Fruit fly (Drosophila melanogaster): ENCODE results near the gene CG17855.

dm6 chr2L:9569131-9569530 is 28.8 kb downstream of the CG17855 start:
- TF ChIP-seq pan (optimal IDR thresholded peaks at IDR 0.05) (no peak), Dll (optimal IDR thresholded peaks at IDR 0.05) (no peak), EcR (GFP tag; optimal IDR thresholded peaks at IDR 0.05) (no peak)
